Fruit fly (Drosophila melanogaster) Kc167 (cell line): ENCODE data around the gene nAChRalpha6.

Experiments used
- Sin3A ChIP-seq: fragments of >200 bp; optimal IDR thresholded peaks from 2 replicates; lab custom pipeline; 2018; ENCODE audit warnings: missing external identifiers
- insv ChIP-seq: fragments of >200 bp; optimal IDR thresholded peaks from 3 replicates; lab custom pipeline; 2018; ENCODE audit warnings: missing external identifiers
- psq ChIP-seq: fragments of >200 bp; optimal IDR thresholded peaks from 2 replicates; lab custom pipeline; 2017; ENCODE audit warnings: missing external identifiers

dm6 chr2L:9774980-9775628 lies 110.9 kb downstream of the nAChRalpha6 start, which contains the start of the genes ppk11 and ppk16:
- no peak for TF ChIP-seq psq (lab: Kevin White, UChicago)
- TF ChIP-seq Sin3A (lab: Kevin White, UChicago) = no peak
- TF ChIP-seq insv = no peak
